Worm (Caenorhabditis elegans) whole organism, early embryonic: ENCODE results near the gene F45D3.1.

ENCODE experiments used
- B0310.2 ChIP-seq: sonication (generic microtip); optimal IDR thresholded peaks from 2 replicates; lab custom pipeline; 2016; ENCODE audit warnings: mild to moderate bottlenecking, missing genetic modification characterization, missing compliant biosample characterization
- F13C5.2 ChIP-seq: sonication (generic microtip); optimal IDR thresholded peaks from 2 replicates; lab custom pipeline; 2017; ENCODE audit warnings: mild to moderate bottlenecking, missing genetic modification characterization, inconsistent platforms, missing compliant biosample characterization
- aly-1 ChIP-seq: sonication (generic microtip); optimal IDR thresholded peaks from 2 replicates; lab custom pipeline; 2016; ENCODE audit warnings: missing genetic modification characterization, missing compliant biosample characterization
- ama-1 ChIP-seq: fragments of 150-350 bp; optimal IDR thresholded peaks from 2 replicates; lab custom pipeline; 2014
- ceh-13 ChIP-seq: fragments of 200-800 bp; sonication (Bioruptor generic); optimal IDR thresholded peaks from 2 replicates; lab custom pipeline; 2018; ENCODE audit warnings: mild to moderate bottlenecking, missing genetic modification characterization, missing compliant biosample characterization
- ceh-36 ChIP-seq: sonication (generic microtip); optimal IDR thresholded peaks from 2 replicates; lab custom pipeline; 2016; ENCODE audit warnings: missing genetic modification characterization, inconsistent platforms, missing compliant biosample characterization
- ets-7 ChIP-seq: sonication (generic microtip); optimal IDR thresholded peaks from 2 replicates; lab custom pipeline; 2016; ENCODE audit warnings: missing genotype, missing genetic modification characterization, missing compliant biosample characterization
- flt-1 ChIP-seq: fragments of 200-800 bp; sonication (Bioruptor generic); IDR thresholded peaks from 2 replicates; pipeline ENCODE4 v1.3.6; 2022; ENCODE audit warnings: missing genetic modification characterization, missing compliant biosample characterization
- hmbx-1 ChIP-seq: sonication (generic microtip); optimal IDR thresholded peaks from 2 replicates; lab custom pipeline; 2016; ENCODE audit warnings: mild to moderate bottlenecking, missing genetic modification characterization, missing compliant biosample characterization
- hmg-4 ChIP-seq: fragments of 200-800 bp; sonication (Bioruptor generic); optimal IDR thresholded peaks from 2 replicates; lab custom pipeline; 2018; ENCODE audit warnings: mild to moderate bottlenecking, missing genetic modification characterization, missing compliant biosample characterization
- hnd-1 ChIP-seq: sonication (generic microtip); optimal IDR thresholded peaks from 2 replicates; lab custom pipeline; 2016; ENCODE audit warnings: missing genetic modification characterization, missing compliant biosample characterization
- pes-1 ChIP-seq: fragments of 200-800 bp; sonication (Bioruptor generic); IDR thresholded peaks from 2 replicates; pipeline ENCODE4 v1.3.6; 2022; ENCODE audit warnings: missing genetic modification reagents, missing genetic modification characterization, missing compliant biosample characterization
- scrt-1 ChIP-seq: fragments of 200-800 bp; sonication (Bioruptor generic); IDR thresholded peaks from 2 replicates; pipeline ENCODE4 v1.3.6; 2022; ENCODE audit warnings: missing genetic modification characterization, missing compliant biosample characterization
- sea-1 ChIP-seq: fragments of 200-800 bp; sonication (Bioruptor generic); conservative IDR thresholded peaks from 2 replicates; pipeline ENCODE4 v1.3.6; 2022; ENCODE audit warnings: missing genetic modification characterization, missing compliant biosample characterization
- tbx-11 ChIP-seq: fragments of 200-800 bp; sonication (Bioruptor generic); IDR thresholded peaks from 2 replicates; pipeline ENCODE4 v1.3.6; 2022; ENCODE audit warnings: missing genetic modification characterization, missing compliant biosample characterization
- tbx-37 ChIP-seq: fragments of 200-800 bp; sonication (Bioruptor generic); conservative IDR thresholded peaks from 2 replicates; pipeline ENCODE4 v1.3.6; 2022; ENCODE audit warnings: missing genetic modification reagents, missing genetic modification characterization, missing compliant biosample characterization
- tra-4 ChIP-seq: sonication (generic microtip); optimal IDR thresholded peaks from 2 replicates; lab custom pipeline; 2017; ENCODE audit warnings: missing genetic modification characterization, missing compliant biosample characterization

The F45D3.1 gene

DNA sequence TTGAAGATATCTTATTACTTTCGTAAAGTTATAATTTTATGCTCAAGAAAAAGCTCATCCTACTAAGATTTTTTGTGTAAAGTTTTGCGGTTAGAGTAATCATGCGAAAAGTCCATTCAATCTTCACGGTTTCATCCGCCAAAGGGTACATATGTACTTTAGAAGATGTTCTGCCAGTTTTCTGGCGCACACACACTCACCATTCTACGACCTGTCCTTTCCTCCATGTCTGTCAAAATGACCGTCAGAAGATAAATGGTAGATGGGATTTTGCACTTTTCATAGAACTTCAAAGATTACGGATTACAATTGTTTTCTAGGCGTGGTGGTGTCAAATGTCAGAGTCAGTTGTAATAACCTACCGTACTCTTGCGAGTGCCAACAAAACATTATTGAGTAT lies 10.6 kb downstream of the F45D3.1 start:
- no peak for TF ChIP-seq ets-7 (tag; lab: Kevin White, UChicago)
- no peak for TF ChIP-seq B0310.2 (tag; lab: Kevin White, UChicago)
- TF ChIP-seq hnd-1 (tag; lab: Kevin White, UChicago), result no peak
- TF ChIP-seq ceh-13 (GFP tag; lab: Kevin White, UChicago), result no peak
- no peak for TF ChIP-seq tbx-11 (GFP tag; lab: Robert Waterston, UW)
- TF ChIP-seq ama-1, result no peak
- no peak for TF ChIP-seq F13C5.2 (tag; lab: Kevin White, UChicago)
- no peak for TF ChIP-seq scrt-1
- no peak for TF ChIP-seq tbx-37 (GFP tag; lab: Robert Waterston, UW)
- no peak for TF ChIP-seq aly-1 (tag; lab: Kevin White, UChicago)
- TF ChIP-seq tra-4 (tag; lab: Kevin White, UChicago), result no peak
- TF ChIP-seq sea-1 (GFP tag; lab: Robert Waterston, UW), result no peak

DNA sequence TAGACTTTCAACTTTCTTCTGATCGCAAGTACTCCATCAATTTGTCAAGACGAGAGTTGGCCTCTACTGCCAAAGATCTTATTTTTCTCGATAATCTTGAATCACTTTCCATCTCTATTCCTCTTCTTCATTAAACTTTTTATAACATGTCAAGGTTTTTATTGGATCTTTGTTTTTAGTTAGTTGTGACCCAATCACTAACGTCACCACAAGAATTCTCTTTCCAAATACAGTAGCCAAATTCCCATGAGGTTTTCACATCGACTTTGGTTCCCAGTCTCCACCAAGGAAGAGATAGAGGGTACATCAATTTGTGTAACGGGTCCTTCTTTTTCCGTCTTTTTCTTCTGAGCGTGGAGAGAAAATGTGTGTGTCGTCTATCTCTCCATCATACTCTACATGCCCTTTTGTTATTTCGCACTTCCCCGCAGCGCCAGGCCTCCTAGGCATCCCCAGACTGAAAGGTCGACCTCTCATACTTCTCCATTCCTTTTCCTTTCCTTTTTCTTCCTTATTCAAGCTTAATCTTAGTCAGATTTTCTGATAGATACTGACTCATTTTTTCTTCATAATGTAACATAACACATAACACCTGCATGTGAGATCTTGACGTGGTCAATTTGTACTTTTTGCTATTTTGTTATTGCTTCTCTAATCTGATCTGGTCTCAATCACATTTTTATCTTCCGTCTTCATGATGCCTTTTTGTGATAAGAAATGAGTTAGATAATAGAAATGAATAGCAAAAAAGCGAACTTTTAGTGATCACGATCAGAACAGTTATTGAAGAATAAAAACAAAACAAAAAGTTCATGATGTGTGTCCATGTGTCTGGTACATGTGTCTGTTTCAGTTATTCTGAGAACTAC lies 12.4 kb downstream of the F45D3.1 start:
- TF ChIP-seq F13C5.2 (tag; lab: Kevin White, UChicago) (no peak), pes-1 (GFP tag; lab: Robert Waterston, UW) (no peak), scrt-1 (no peak), ama-1 (no peak), flt-1 (GFP tag; lab: Robert Waterston, UW) (no peak), aly-1 (tag; lab: Kevin White, UChicago) (no peak), hmg-4 (GFP tag; lab: Kevin White, UChicago) (no peak), ceh-36 (tag; lab: Kevin White, UChicago) (no peak), hmbx-1 (tag; lab: Kevin White, UChicago) (no peak), hnd-1 (tag; lab: Kevin White, UChicago) (no peak)

DNA sequence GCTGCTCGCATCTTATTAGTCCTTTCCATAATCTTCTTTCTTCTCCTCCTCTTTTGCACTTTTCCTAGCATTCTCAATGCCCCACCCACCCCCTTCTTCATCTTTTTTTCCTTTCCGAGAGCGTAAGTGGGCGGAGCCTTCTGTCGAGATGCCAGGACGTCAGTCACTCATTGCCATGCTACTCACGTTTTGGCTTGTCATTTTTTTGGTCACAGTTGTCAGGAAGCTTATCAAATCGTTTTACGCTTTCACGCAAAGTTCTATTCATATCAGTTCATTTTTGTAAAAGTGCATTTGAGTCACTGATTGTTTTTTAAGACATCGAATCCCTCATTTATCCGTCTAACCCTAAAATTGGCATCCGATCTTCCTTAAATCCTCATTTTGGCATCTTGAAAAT lies 13.2 kb downstream of the F45D3.1 start:
- no peak for TF ChIP-seq hmbx-1 (tag; lab: Kevin White, UChicago)
- TF ChIP-seq scrt-1, result no peak
- no peak for TF ChIP-seq aly-1 (tag; lab: Kevin White, UChicago)
- TF ChIP-seq sea-1 (GFP tag; lab: Robert Waterston, UW), result no peak
- TF ChIP-seq F13C5.2 (tag; lab: Kevin White, UChicago), result no peak
- no peak for TF ChIP-seq hnd-1 (tag; lab: Kevin White, UChicago)
- TF ChIP-seq ceh-36 (tag; lab: Kevin White, UChicago), result no peak
- no peak for TF ChIP-seq tra-4 (tag; lab: Kevin White, UChicago)
- no peak for TF ChIP-seq B0310.2 (tag; lab: Kevin White, UChicago)
- TF ChIP-seq hmg-4 (GFP tag; lab: Kevin White, UChicago), result no peak
- no peak for TF ChIP-seq pes-1 (GFP tag; lab: Robert Waterston, UW)
- TF ChIP-seq tbx-37 (GFP tag; lab: Robert Waterston, UW), result no peak
- TF ChIP-seq tbx-11 (GFP tag; lab: Robert Waterston, UW), result no peak
- no peak for TF ChIP-seq flt-1 (GFP tag; lab: Robert Waterston, UW)
- TF ChIP-seq ama-1, result no peak
- no peak for TF ChIP-seq ets-7 (tag; lab: Kevin White, UChicago)
- no peak for TF ChIP-seq ceh-13 (GFP tag; lab: Kevin White, UChicago)

DNA sequence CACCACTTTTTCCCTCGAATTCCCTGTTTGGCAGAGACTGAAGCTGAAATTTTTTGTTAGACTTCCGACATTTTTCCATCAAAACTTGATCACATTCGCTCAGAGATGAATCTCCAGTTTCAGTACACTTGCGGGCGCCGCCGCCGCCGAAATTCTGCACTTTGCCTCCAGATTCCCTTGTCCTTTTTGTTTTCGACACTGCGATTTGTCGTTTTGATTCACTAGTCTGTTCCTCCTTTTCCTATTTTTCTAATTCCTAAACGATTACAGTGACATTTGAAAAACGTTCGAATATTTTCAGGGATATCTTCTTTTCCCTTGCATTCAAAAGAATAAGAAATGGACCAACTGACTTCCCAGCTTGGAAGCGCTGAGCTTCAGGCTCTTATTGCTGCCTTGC lies 13.9 kb downstream of the F45D3.1 start, which contains the start of gene F45D3.2:
F45D3.2 (plus strand) TSS at position 301 of the 400 bp plus-strand sequence.
- no peak for TF ChIP-seq B0310.2 (tag; lab: Kevin White, UChicago)
- TF ChIP-seq hmbx-1 (tag; lab: Kevin White, UChicago), result no peak
- TF ChIP-seq tbx-37 (GFP tag; lab: Robert Waterston, UW), result no peak
- TF ChIP-seq ets-7 (tag; lab: Kevin White, UChicago), result no peak
- TF ChIP-seq pes-1 (GFP tag; lab: Robert Waterston, UW), result no peak
- TF ChIP-seq tbx-11 (GFP tag; lab: Robert Waterston, UW), result no peak
- TF ChIP-seq sea-1 (GFP tag; lab: Robert Waterston, UW), result no peak
- no peak for TF ChIP-seq ceh-13 (GFP tag; lab: Kevin White, UChicago)
- TF ChIP-seq F13C5.2 (tag; lab: Kevin White, UChicago), result no peak

DNA sequence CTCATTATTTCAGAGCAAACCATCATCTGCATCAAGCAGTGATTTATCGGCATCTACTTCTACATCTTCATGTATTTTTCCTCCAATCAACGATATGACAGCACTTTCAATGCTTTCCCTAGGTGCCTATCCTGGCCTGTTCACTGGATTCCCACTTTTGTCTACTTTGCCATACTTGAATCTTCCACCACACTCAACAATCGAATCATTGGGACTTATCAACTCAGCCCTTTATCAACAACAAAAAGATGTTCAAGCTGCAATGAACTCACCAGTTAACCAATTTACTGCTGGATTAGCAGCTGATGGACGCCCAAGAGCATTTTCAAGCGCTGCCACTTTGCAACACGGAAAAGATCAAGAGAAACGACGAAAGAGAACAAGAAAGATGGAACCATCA lies 14.3 kb downstream of the F45D3.1 start:
- TF ChIP-seq hmg-4 (GFP tag; lab: Kevin White, UChicago), result no peak
- TF ChIP-seq tbx-11 (GFP tag; lab: Robert Waterston, UW), result no peak
- TF ChIP-seq scrt-1, result no peak
- TF ChIP-seq hmbx-1 (tag; lab: Kevin White, UChicago), result no peak
- TF ChIP-seq F13C5.2 (tag; lab: Kevin White, UChicago), result no peak
- no peak for TF ChIP-seq ets-7 (tag; lab: Kevin White, UChicago)
- no peak for TF ChIP-seq aly-1 (tag; lab: Kevin White, UChicago)
- TF ChIP-seq ceh-36 (tag; lab: Kevin White, UChicago), result no peak
- TF ChIP-seq tbx-37 (GFP tag; lab: Robert Waterston, UW), result no peak
- TF ChIP-seq ama-1, result no peak
- no peak for TF ChIP-seq pes-1 (GFP tag; lab: Robert Waterston, UW)
- no peak for TF ChIP-seq B0310.2 (tag; lab: Kevin White, UChicago)
- no peak for TF ChIP-seq flt-1 (GFP tag; lab: Robert Waterston, UW)
- TF ChIP-seq sea-1 (GFP tag; lab: Robert Waterston, UW), result no peak
- no peak for TF ChIP-seq hnd-1 (tag; lab: Kevin White, UChicago)
- no peak for TF ChIP-seq tra-4 (tag; lab: Kevin White, UChicago)
- no peak for TF ChIP-seq ceh-13 (GFP tag; lab: Kevin White, UChicago)

DNA sequence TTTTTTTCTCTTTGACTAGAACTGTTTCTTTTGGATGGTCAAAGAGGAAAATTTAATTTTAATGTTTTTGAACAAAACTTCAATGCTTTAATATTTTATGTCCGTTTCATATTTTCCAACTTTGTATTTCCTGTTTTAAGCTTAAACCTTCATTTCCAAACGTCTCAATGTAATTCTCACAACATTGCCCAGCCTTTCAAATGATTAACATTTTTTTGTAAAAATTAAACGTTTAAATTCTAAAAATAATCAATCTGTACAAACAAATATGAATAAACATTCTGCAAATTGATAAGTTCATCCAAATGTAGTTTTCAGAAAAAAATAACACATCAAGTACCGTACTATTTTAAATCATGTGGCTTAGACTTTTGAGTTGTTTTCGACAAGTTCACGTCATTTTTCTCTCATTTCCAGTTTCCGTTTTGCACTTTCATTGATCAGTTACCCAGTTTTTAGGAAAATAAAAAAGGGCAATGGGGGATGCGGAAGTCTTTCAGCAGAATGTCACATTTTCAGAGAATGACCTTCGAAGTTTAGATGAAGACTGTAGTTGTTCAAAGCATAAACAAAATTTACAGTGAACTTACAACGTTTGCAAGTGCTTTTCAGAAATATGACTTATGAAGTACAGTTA lies 15.9 kb downstream of the F45D3.1 start:
- TF ChIP-seq tbx-11 (GFP tag; lab: Robert Waterston, UW), result no peak
